Fruit fly (Drosophila melanogaster): ENCODE measurements around the gene Cyp4ac1.

- TF ChIP-seq CG9948 (tag; optimal IDR thresholded peaks at IDR 0.05) (no peak), fd96Ca (GFP tag; IDR thresholded peaks at IDR 0.05) (no peak), CG32121 (GFP tag; IDR thresholded peaks at IDR 0.05) (no peak), CG17806 (tag; optimal IDR thresholded peaks at IDR 0.05) (no peak), CG15710 (tag; optimal IDR thresholded peaks at IDR 0.05) (no peak), CG8301 (tag; optimal IDR thresholded peaks at IDR 0.05) (no peak)
These were observed 7.3 kb downstream of the Cyp4ac1 start, which contains the start of gene tkv for dm6 chr2L:5271081-5271480.
